Worm (Caenorhabditis elegans): Measurements from ENCODE around the gene sams-4.

ce11 chrIV:5856975-5857374 is 10.8 kb upstream of the sams-4 start:
- TF ChIP-seq dao-5 (tag; optimal IDR thresholded peaks at IDR 0.05), result no peak
- no peak for TF ChIP-seq W03F9.2 (tag; optimal IDR thresholded peaks at IDR 0.05)

Measured in whole organism, L4/young adult.